Worm (Caenorhabditis elegans): ENCODE data around the gene siah-1.

DNA sequence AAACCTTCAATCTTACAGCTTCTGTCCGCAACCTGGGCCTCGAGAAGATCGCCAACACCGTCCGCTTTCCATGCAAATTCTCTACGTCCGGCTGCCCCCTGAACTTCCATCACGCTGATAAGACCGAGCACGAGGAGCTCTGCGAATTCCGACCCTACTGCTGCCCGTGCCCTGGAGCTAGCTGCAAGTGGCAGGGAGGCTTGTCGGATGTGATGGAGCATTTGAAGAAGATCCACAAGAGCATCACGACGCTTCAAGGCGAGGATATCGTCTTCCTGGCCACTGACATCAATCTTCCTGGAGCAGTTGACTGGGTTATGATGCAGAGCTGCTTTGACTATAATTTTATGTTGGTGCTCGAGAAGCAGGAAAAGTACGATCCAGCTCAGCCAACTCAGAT lies 2.0 kb downstream of the siah-1 start:
- TF ChIP-seq unc-62 (GFP tag; optimal IDR thresholded peaks at IDR 0.05) (no peak), nhr-11 (tag; optimal IDR thresholded peaks at IDR 0.05) (no peak)

Measured in whole organism, L2 larva.